Worm (Caenorhabditis elegans): ENCODE results near the gene tyr-2.

The tyr-2 gene

ce11 chrIII:13718403-13718969 is 25.5 kb upstream of the tyr-2 start (continued):
- TF ChIP-seq aly-2 (tag; optimal IDR thresholded peaks at IDR 0.05) (no peak), nhr-42 (GFP tag; IDR thresholded peaks at IDR 0.05) (no peak), zag-1 (tag; optimal IDR thresholded peaks at IDR 0.05) (no peak), nhr-102 (tag; optimal IDR thresholded peaks at IDR 0.05) (no peak), pha-4 (GFP tag; IDR thresholded peaks at IDR 0.05) (no peak), pha-4 (tag; optimal IDR thresholded peaks at IDR 0.05) (no peak), nhr-48 (tag; optimal IDR thresholded peaks at IDR 0.05) (peak; percentile 14), R02D3.7 (tag; optimal IDR thresholded peaks at IDR 0.05) (no peak), tag-97 (GFP tag; IDR thresholded peaks at IDR 0.05) (no peak), ctbp-1 (GFP tag; IDR thresholded peaks at IDR 0.05) (0 out of 2 replicates have a peak, but pooled peaks have one; percentile 19), dmd-9 (GFP tag; IDR thresholded peaks at IDR 0.05) (no peak), mdt-29 (GFP tag; IDR thresholded peaks at IDR 0.05) (no peak), snpc-1.2 (GFP tag; IDR thresholded peaks at IDR 0.05) (no peak), arid-1 (GFP tag; conservative IDR thresholded peaks at IDR 0.05) (no peak), attf-4 (tag; optimal IDR thresholded peaks at IDR 0.05) (no peak), rbr-2 (tag; optimal IDR thresholded peaks at IDR 0.05) (no peak), pqm-1 (tag; optimal IDR thresholded peaks at IDR 0.05) (peak; percentile 68), mes-2 (tag; optimal IDR thresholded peaks at IDR 0.05; ENCODE audit: poor library complexity, severe bottlenecking) (no peak), vab-7 (GFP tag; IDR thresholded peaks at IDR 0.05) (no peak), unc-130 (GFP tag; optimal IDR thresholded peaks at IDR 0.05) (no peak), Y75B8A.6 (GFP tag; IDR thresholded peaks at IDR 0.05) (no peak), fkh-10 (GFP tag; optimal IDR thresholded peaks at IDR 0.05) (no peak), F49E8.2 (tag; optimal IDR thresholded peaks at IDR 0.05; ENCODE audit: borderline replicate concordance) (no peak), aha-1 (tag) (peak; percentile 90), ama-1 (optimal IDR thresholded peaks at IDR 0.05) (peak; percentile 48), ZK546.5 (tag; optimal IDR thresholded peaks at IDR 0.05) (no peak), lin-38 (GFP tag; IDR thresholded peaks at IDR 0.05) (no peak), nhr-6 (tag; optimal IDR thresholded peaks at IDR 0.05) (peak; percentile 23), lin-13 (GFP tag; optimal IDR thresholded peaks at IDR 0.05) (no peak), zip-2 (tag; optimal IDR thresholded peaks at IDR 0.05) (no peak), T20F7.1 (GFP tag; optimal IDR thresholded peaks at IDR 0.05) (no peak), F10B5.3 (tag; optimal IDR thresholded peaks at IDR 0.05) (no peak), php-3 (GFP tag; IDR thresholded peaks at IDR 0.05) (no peak), madf-5 (GFP tag; IDR thresholded peaks at IDR 0.05) (no peak), hlh-11 (tag; optimal IDR thresholded peaks at IDR 0.05) (peak; percentile 27), hlh-30 (tag; optimal IDR thresholded peaks at IDR 0.05; ENCODE audit: insufficient read depth) (peak; percentile 12), tra-1 (GFP tag; IDR thresholded peaks at IDR 0.05) (no peak), lin-1 (GFP tag; IDR thresholded peaks at IDR 0.05) (no peak), nhr-77 (tag; optimal IDR thresholded peaks at IDR 0.05) (no peak), ZK337.2 (GFP tag; IDR thresholded peaks at IDR 0.05) (no peak), ztf-7 (tag; optimal IDR thresholded peaks at IDR 0.05) (no peak), Y48G9A.11 (GFP tag; IDR thresholded peaks at IDR 0.05) (no peak), gei-8 (GFP tag; optimal IDR thresholded peaks at IDR 0.05) (no peak), F37D6.2 (tag; optimal IDR thresholded peaks at IDR 0.05) (no peak), daf-12 (tag; optimal IDR thresholded peaks at IDR 0.05) (no peak), F26F4.8 (GFP tag; conservative IDR thresholded peaks at IDR 0.05) (no peak), nhr-10 (tag; optimal IDR thresholded peaks at IDR 0.05) (no peak), sdz-12 (GFP tag; optimal IDR thresholded peaks at IDR 0.05) (no peak), T26A8.4 (GFP tag; IDR thresholded peaks at IDR 0.05) (no peak), daf-8 (GFP tag; IDR thresholded peaks at IDR 0.05) (no peak), Y105C5A.15 (GFP tag; IDR thresholded peaks at IDR 0.05) (no peak), ztf-11 (tag; optimal IDR thresholded peaks at IDR 0.05) (no peak), lir-3 (tag; optimal IDR thresholded peaks at IDR 0.05) (no peak)

Data from whole organism, L4 larva.